Fruit fly (Drosophila melanogaster): Measurements from ENCODE around the gene Reg-2.
A peak's percentile ranks its signal among the peaks of the same experiment; 100 is the strongest.

Gene Reg-2

DNA sequence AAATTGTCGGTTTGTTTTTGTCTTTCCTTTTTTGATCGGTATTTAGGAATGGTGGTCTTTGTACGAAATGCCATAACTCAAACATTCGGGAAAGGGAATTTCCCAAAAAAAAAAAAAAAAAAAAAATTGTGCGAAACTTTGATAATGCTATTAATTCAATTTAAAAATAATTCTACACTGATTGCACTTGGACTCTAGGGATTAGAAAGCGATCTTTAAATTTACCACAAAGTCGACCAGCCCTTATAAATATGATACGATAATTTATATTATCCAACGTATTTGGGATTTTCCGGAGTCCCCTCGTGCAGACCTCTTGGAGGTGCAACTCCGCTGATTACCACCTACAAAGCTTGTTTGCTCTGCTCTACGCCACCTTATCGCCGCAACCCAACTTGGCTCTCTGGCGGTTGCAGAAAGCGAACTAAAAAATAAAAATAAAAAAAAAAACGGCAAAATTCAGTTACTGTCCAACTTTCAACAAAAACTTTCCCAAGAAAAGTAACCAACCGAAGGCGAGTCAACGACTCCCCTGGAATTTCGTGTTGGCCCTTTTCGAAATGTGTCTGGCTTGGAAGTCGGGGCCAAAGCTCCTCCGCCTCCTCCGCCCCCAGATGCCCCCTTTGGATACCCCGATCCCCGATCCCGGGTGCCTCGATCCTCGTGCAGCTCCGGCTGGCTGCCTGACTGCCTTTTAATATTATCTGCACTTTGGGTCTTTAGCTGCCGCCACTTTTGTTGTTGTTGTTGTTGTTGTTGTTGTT, 1.4 kb upstream of the Reg-2 start:
- no peak for TF ChIP-seq CG14711 (tag; optimal IDR thresholded peaks at IDR 0.05)
- no peak for TF ChIP-seq bab1 (GFP tag; optimal IDR thresholded peaks at IDR 0.05)
- TF ChIP-seq cnc (optimal IDR thresholded peaks at IDR 0.05), result no peak
- no peak for TF ChIP-seq CG7101 (tag; optimal IDR thresholded peaks at IDR 0.05)
- no peak for TF ChIP-seq ovo (GFP tag; optimal IDR thresholded peaks at IDR 0.05)
- TF ChIP-seq CG7045 (GFP tag; optimal IDR thresholded peaks at IDR 0.05), result no peak
- no peak for TF ChIP-seq CG33017 (tag; optimal IDR thresholded peaks at IDR 0.05)
- TF ChIP-seq Clk (GFP tag; optimal IDR thresholded peaks at IDR 0.05), result no peak
- no peak for TF ChIP-seq tj (GFP tag; optimal IDR thresholded peaks at IDR 0.05)
- no peak for TF ChIP-seq cic (GFP tag; optimal IDR thresholded peaks at IDR 0.05)
- TF ChIP-seq toe (GFP tag; optimal IDR thresholded peaks at IDR 0.05), result no peak
- no peak for TF ChIP-seq pad (GFP tag; optimal IDR thresholded peaks at IDR 0.05)

DNA sequence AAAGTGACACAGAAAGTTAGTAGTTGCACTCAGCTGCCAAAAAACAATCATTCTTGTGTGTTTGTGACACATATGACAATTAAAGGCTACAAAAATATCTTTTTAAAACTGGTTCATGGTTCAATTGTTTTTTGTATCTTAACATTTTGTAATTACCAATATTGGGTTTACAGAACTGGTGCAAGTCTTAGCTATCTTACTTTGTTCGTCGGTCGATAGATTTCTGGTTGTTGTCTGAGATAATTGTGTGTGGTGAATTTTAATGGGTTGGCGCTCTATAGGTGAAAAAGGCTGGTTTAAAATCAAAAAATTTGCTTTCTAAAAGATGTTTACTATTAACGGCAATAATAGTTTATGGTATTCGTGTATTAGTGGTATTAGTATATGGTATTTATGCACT, 1.7 kb downstream of the Reg-2 start:
- no peak for TF ChIP-seq pad (GFP tag; optimal IDR thresholded peaks at IDR 0.05)
- TF ChIP-seq CG14711 (tag; optimal IDR thresholded peaks at IDR 0.05), result no peak
- peak; percentile 33 for TF ChIP-seq CG12768 (GFP tag; optimal IDR thresholded peaks at IDR 0.05)
- TF ChIP-seq Clk (GFP tag; optimal IDR thresholded peaks at IDR 0.05), result no peak
- no peak for TF ChIP-seq ovo (GFP tag; optimal IDR thresholded peaks at IDR 0.05)
- TF ChIP-seq CG7101 (tag; optimal IDR thresholded peaks at IDR 0.05), result no peak
- no peak for TF ChIP-seq tj (GFP tag; optimal IDR thresholded peaks at IDR 0.05)
- no peak for TF ChIP-seq bab1 (GFP tag; optimal IDR thresholded peaks at IDR 0.05)
- TF ChIP-seq cic (GFP tag; optimal IDR thresholded peaks at IDR 0.05), result no peak

DNA sequence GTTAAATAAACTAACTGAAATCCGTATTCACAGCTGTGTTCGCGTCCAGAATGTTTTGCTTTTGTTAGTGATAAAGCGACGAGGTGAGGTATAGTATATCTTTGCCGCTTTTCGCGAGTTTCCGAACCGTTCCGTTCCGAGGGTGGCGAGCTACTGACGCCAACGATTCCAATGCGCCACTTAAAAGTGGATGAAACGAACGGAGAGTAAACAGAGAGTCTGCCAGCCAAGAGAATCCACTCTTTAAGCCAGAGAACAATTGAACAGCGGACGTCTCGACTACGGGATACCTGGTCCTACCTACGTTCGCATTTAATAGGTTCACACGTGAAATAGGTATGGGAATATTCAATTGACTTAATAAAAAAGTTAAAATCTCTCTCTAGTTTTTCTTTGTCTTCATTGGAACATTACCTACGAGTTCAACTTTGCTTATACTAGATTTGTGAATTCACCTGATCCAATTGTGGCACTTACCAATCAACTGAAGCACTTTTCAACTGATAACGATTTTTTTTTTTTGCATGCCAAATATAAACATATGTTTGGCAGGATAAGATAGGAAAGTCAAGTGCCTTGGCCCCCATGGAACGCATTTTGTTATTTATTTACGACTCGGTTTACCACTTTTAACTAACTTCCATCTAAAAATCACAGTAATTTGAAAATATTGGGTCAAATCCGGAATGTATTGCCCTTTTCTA, 2.4 kb downstream of the Reg-2 start, which contains the start of gene CG13893:
CG13893 (minus strand) TSS at position 162 of the 704 bp plus-strand sequence.
- no peak for TF ChIP-seq cnc (optimal IDR thresholded peaks at IDR 0.05)
- TF ChIP-seq CG5204 (GFP tag; optimal IDR thresholded peaks at IDR 0.05), result no peak
- peak; percentile 6 for TF ChIP-seq CG11617 (GFP tag; optimal IDR thresholded peaks at IDR 0.05)
- peak; percentile 20 for TF ChIP-seq CG1620 (GFP tag; optimal IDR thresholded peaks at IDR 0.05)
- peak; percentile 65 for TF ChIP-seq Hr96 (GFP tag; optimal IDR thresholded peaks at IDR 0.05)
- peak; percentile 3 for TF ChIP-seq CG14711 (tag; optimal IDR thresholded peaks at IDR 0.05)
- TF ChIP-seq toe (GFP tag; optimal IDR thresholded peaks at IDR 0.05), result no peak
- peak; percentile 62 for TF ChIP-seq kay (GFP tag; ENCODE audit: borderline replicate concordance)
- TF ChIP-seq CG7101 (tag; optimal IDR thresholded peaks at IDR 0.05), result peak; percentile 54
- TF ChIP-seq CG12768 (GFP tag; optimal IDR thresholded peaks at IDR 0.05), result peak; percentile 73
- peak; percentile 14 for TF ChIP-seq pad (GFP tag; optimal IDR thresholded peaks at IDR 0.05)
- TF ChIP-seq CG33017 (tag; optimal IDR thresholded peaks at IDR 0.05), result peak; percentile 34
- TF ChIP-seq tj (GFP tag; optimal IDR thresholded peaks at IDR 0.05), result peak; percentile 57
- TF ChIP-seq cic (GFP tag; optimal IDR thresholded peaks at IDR 0.05), result peak; percentile 71
- peak; percentile 72 for TF ChIP-seq bab1 (GFP tag; optimal IDR thresholded peaks at IDR 0.05)
- peak; percentile 58 for TF ChIP-seq CG7045 (GFP tag; optimal IDR thresholded peaks at IDR 0.05)
- peak; percentile 56 for TF ChIP-seq Mnt (GFP tag; optimal IDR thresholded peaks at IDR 0.05)
- TF ChIP-seq Clk (GFP tag; optimal IDR thresholded peaks at IDR 0.05), result no peak
- no peak for TF ChIP-seq ovo (GFP tag; optimal IDR thresholded peaks at IDR 0.05)
- TF ChIP-seq Crg-1 (GFP tag; optimal IDR thresholded peaks at IDR 0.05), result no peak

DNA sequence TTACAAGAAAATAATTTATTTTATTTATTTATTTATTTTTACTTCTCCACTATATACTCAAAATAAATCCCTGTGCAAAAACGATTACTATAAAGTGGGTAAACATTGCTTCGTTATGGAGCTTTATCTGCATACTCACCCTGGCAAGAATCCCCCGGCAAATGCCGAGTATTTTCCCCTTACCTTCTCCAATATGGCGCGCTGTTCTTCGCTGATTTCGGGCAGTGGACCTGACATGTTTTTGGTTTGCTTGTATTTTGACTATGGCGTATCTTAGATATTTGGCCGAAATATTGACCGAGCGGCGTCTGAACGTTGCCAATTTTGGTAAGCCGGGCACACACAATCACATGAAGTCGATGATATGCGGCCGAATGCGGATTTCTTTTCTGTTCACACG, 3.2 kb downstream of the Reg-2 start:
- TF ChIP-seq CG11617 (GFP tag; optimal IDR thresholded peaks at IDR 0.05), result no peak
- TF ChIP-seq cic (GFP tag; optimal IDR thresholded peaks at IDR 0.05), result no peak
- no peak for TF ChIP-seq Crg-1 (GFP tag; optimal IDR thresholded peaks at IDR 0.05)
- no peak for TF ChIP-seq bab1 (GFP tag; optimal IDR thresholded peaks at IDR 0.05)
- no peak for TF ChIP-seq Mnt (GFP tag; optimal IDR thresholded peaks at IDR 0.05)
- TF ChIP-seq CG7101 (tag; optimal IDR thresholded peaks at IDR 0.05), result no peak
- TF ChIP-seq kay (GFP tag; ENCODE audit: borderline replicate concordance), result no peak
- no peak for TF ChIP-seq pad (GFP tag; optimal IDR thresholded peaks at IDR 0.05)
- TF ChIP-seq CG12768 (GFP tag; optimal IDR thresholded peaks at IDR 0.05), result no peak
- no peak for TF ChIP-seq CG14711 (tag; optimal IDR thresholded peaks at IDR 0.05)
- TF ChIP-seq CG33017 (tag; optimal IDR thresholded peaks at IDR 0.05), result no peak

DNA sequence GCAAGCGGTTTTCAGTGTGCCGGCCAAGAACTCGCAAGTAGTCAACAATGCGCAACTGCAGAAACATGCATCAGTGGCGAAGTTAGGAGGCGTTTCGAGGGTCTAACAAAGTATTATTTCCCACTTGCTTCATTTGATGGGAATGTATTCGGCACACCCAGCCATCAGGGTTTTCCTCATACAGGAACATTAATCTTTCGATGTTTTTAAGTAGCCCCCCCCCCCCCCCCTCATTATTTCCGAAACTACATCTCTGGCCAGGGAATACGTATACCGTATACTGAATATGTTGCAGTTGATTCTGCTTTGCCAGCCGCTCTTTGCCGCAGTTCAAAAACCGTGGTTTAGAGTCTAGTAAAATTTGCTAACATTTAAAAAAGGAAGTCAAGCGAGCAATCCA, 3.8 kb downstream of the Reg-2 start:
- TF ChIP-seq CG33017 (tag; optimal IDR thresholded peaks at IDR 0.05), result no peak
- peak; percentile 50 for TF ChIP-seq tj (GFP tag; optimal IDR thresholded peaks at IDR 0.05)

DNA sequence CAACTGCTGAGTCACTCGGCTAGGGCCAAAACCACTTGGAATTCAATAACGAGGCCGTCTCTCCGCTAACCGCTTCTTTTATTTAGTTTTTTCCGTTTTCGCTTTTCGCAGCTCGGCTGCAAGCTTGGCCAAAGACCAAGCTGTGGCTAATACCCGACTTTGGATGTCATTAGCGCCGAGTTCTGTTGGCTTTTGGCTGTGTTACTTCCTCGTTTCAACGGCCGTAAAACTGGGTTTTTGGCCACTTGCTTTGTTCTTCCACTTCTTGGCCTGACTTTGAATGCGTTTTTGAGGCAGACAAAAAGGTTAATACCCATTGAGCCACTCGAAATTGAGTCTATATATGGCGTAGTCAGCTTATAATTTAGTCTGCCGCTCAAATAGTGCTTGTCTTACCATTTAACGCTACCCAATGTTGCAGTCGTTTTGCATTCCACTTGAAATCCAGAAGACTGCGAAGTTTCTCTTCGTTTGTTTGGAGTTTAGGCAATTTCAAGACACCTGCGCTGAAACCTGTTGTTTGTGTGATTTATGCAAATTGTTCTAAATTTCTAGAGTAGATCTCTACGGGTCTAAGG, 4.7 kb downstream of the Reg-2 start:
- TF ChIP-seq cnc (optimal IDR thresholded peaks at IDR 0.05), result no peak
- TF ChIP-seq tj (GFP tag; optimal IDR thresholded peaks at IDR 0.05), result peak; percentile 89
- no peak for TF ChIP-seq CG33017 (tag; optimal IDR thresholded peaks at IDR 0.05)
- TF ChIP-seq CG11617 (GFP tag; optimal IDR thresholded peaks at IDR 0.05), result no peak
- no peak for TF ChIP-seq CG14711 (tag; optimal IDR thresholded peaks at IDR 0.05)
- TF ChIP-seq ovo (GFP tag; optimal IDR thresholded peaks at IDR 0.05), result no peak
- TF ChIP-seq CG7045 (GFP tag; optimal IDR thresholded peaks at IDR 0.05), result no peak
- TF ChIP-seq pad (GFP tag; optimal IDR thresholded peaks at IDR 0.05), result no peak
